Fruit fly (Drosophila melanogaster) whole organism, embryonic: ENCODE results near the gene Eo.

Source experiments
- Atf3 ChIP-seq: fragments of 200-800 bp; sonication (Bioruptor generic); optimal IDR thresholded peaks from 3 replicates; lab custom pipeline; 2016; ENCODE audit warnings: missing biosample characterization, missing genetic modification characterization
- BtbVII ChIP-seq: fragments of 200-800 bp; sonication (Bioruptor generic); optimal IDR thresholded peaks from 3 replicates; lab custom pipeline; 2017; ENCODE audit warnings: missing biosample characterization, mild to moderate bottlenecking, missing genetic modification characterization
- CG10209 ChIP-seq: fragments of 200-800 bp; sonication (Bioruptor generic); optimal IDR thresholded peaks from 3 replicates; lab custom pipeline; 2017; ENCODE audit warnings: missing biosample characterization, mild to moderate bottlenecking, missing genetic modification characterization, missing genetic modification reagents
- CG11504 ChIP-seq: fragments of 200-800 bp; sonication (Bioruptor generic); optimal IDR thresholded peaks from 3 replicates; lab custom pipeline; 2019; ENCODE audit warnings: missing biosample characterization, mild to moderate bottlenecking, missing genetic modification characterization, moderate library complexity
- CG12104 ChIP-seq: fragments of 200-800 bp; sonication (Bioruptor generic); optimal IDR thresholded peaks from 3 replicates; lab custom pipeline; 2016; ENCODE audit warnings: missing biosample characterization, missing genetic modification characterization
- CG12236 ChIP-seq: fragments of 200-800 bp; sonication (Bioruptor generic); optimal IDR thresholded peaks from 2 replicates; lab custom pipeline; 2016; ENCODE audit warnings: missing biosample characterization, missing genetic modification characterization
- CG12391 ChIP-seq: fragments of 200-800 bp; sonication (Bioruptor generic); optimal IDR thresholded peaks from 3 replicates; lab custom pipeline; 2018; ENCODE audit warnings: missing biosample characterization, mild to moderate bottlenecking, missing genetic modification characterization, moderate library complexity
- CG16779 ChIP-seq: fragments of 200-800 bp; sonication (Bioruptor generic); IDR thresholded peaks from 2 replicates; pipeline ENCODE4 v1.3.6; 2022; ENCODE audit warnings: missing biosample characterization, missing genetic modification characterization
- CG1832 ChIP-seq: fragments of 200-800 bp; sonication (Bioruptor generic); optimal IDR thresholded peaks from 2 replicates; lab custom pipeline; 2017; ENCODE audit warnings: missing biosample characterization, mild to moderate bottlenecking, missing genetic modification characterization, inconsistent platforms
- CG18619 ChIP-seq: fragments of 200-800 bp; sonication (Bioruptor generic); optimal IDR thresholded peaks from 3 replicates; lab custom pipeline; 2017; ENCODE audit warnings: missing biosample characterization, mild to moderate bottlenecking, missing genetic modification characterization
- CG2712 ChIP-seq: fragments of 200-800 bp; optimal IDR thresholded peaks from 3 replicates; lab custom pipeline; 2019; ENCODE audit warnings: missing biosample characterization, mild to moderate bottlenecking, missing genetic modification characterization, moderate library complexity
- CG31441 ChIP-seq: fragments of 200-800 bp; sonication (Bioruptor generic); IDR thresholded peaks from 2 replicates; pipeline ENCODE4 v1.3.6; 2022; ENCODE audit warnings: missing biosample characterization, missing genetic modification characterization
- CG3163 ChIP-seq: fragments of 200-800 bp; sonication (Bioruptor generic); optimal IDR thresholded peaks from 3 replicates; lab custom pipeline; 2016; ENCODE audit warnings: missing biosample characterization, missing genetic modification characterization
- CG3847 ChIP-seq: fragments of 200-800 bp; sonication (Bioruptor generic); IDR thresholded peaks from 2 replicates; pipeline ENCODE4 v1.3.6; 2022; ENCODE audit warnings: missing biosample characterization, missing genetic modification characterization
- CG4707 ChIP-seq: fragments of 200-800 bp; sonication (Bioruptor generic); optimal IDR thresholded peaks from 2 replicates; lab custom pipeline; 2018; ENCODE audit warnings: missing biosample characterization, mild to moderate bottlenecking, missing genetic modification characterization, moderate library complexity
- CG6272 ChIP-seq: fragments of 200-800 bp; sonication (Bioruptor generic); IDR thresholded peaks from 2 replicates; pipeline ENCODE4 v1.3.6; 2022; ENCODE audit warnings: missing biosample characterization, missing genetic modification characterization
- CG6813 ChIP-seq: fragments of 200-800 bp; sonication (Bioruptor generic); optimal IDR thresholded peaks from 2 replicates; lab custom pipeline; 2017; ENCODE audit warnings: missing biosample characterization, missing genetic modification characterization, mild to moderate bottlenecking, moderate library complexity, missing genetic modification reagents
- CG7357 ChIP-seq: fragments of 200-800 bp; sonication (Bioruptor generic); IDR thresholded peaks from 3 replicates; pipeline ENCODE4 v1.3.6; 2022; ENCODE audit warnings: missing biosample characterization, missing genetic modification characterization
- CG7372 ChIP-seq: fragments of 200-800 bp; sonication (Bioruptor generic); IDR thresholded peaks from 2 replicates; pipeline ENCODE4 v1.3.6; 2022; ENCODE audit warnings: missing biosample characterization, missing genetic modification characterization
- CG8388 ChIP-seq: fragments of 200-800 bp; sonication (Bioruptor generic); optimal IDR thresholded peaks from 2 replicates; lab custom pipeline; 2019; ENCODE audit warnings: missing biosample characterization, mild to moderate bottlenecking, missing genetic modification characterization, moderate library complexity
- Dp ChIP-seq: fragments of 200-800 bp; sonication (Bioruptor generic); optimal IDR thresholded peaks from 2 replicates; lab custom pipeline; 2018; ENCODE audit warnings: missing biosample characterization, mild to moderate bottlenecking, missing genetic modification characterization, moderate library complexity
- Drgx ChIP-seq: fragments of 200-800 bp; sonication (Bioruptor generic); IDR thresholded peaks from 2 replicates; pipeline ENCODE4 v1.3.6; 2022; ENCODE audit warnings: missing biosample characterization, missing genetic modification characterization
- Gsc ChIP-seq: fragments of 200-800 bp; sonication (Bioruptor generic); IDR thresholded peaks from 2 replicates; pipeline ENCODE4 v1.3.6; 2022; ENCODE audit warnings: missing biosample characterization, missing genetic modification characterization
- Hr51 ChIP-seq, 2 experiments: fragments of 200-800 bp; sonication (Bioruptor generic); optimal IDR thresholded peaks; 2 replicates in 1 of 2; 3 replicates in 1 of 2; lab custom pipeline; 2016 to 2018; ENCODE audit warnings: missing biosample characterization in 2 of 2, missing genetic modification characterization in 2 of 2, mild to moderate bottlenecking in 1 of 2, moderate library complexity in 1 of 2
- Lim3 ChIP-seq: fragments of 200-800 bp; sonication (Bioruptor generic); IDR thresholded peaks from 2 replicates; pipeline ENCODE4 v1.3.6; 2022; ENCODE audit warnings: missing biosample characterization, missing genetic modification characterization
- Neu2 ChIP-seq: fragments of 200-800 bp; sonication (Bioruptor generic); optimal IDR thresholded peaks from 3 replicates; lab custom pipeline; 2016; ENCODE audit warnings: missing biosample characterization, missing genetic modification characterization, borderline replicate concordance
- Pdp1 ChIP-seq, 2 experiments: fragments of 200-800 bp; sonication (Bioruptor generic); optimal IDR thresholded peaks; 3 replicates each; lab custom pipeline; 2016; ENCODE audit warnings: missing biosample characterization in 2 of 2, missing genetic modification characterization in 2 of 2, mild to moderate bottlenecking in 1 of 2, moderate library complexity in 1 of 2
- Poxn ChIP-seq: fragments of 200-800 bp; sonication (Bioruptor generic); IDR thresholded peaks from 2 replicates; pipeline ENCODE4 v1.3.6; 2022; ENCODE audit warnings: missing biosample characterization, missing genetic modification characterization
- Sin3A ChIP-seq: fragments of >200 bp; optimal IDR thresholded peaks from 2 replicates; lab custom pipeline; 2018
- Vsx1 ChIP-seq: fragments of 200-800 bp; sonication (Bioruptor generic); optimal IDR thresholded peaks from 2 replicates; lab custom pipeline; 2017; ENCODE audit warnings: missing biosample characterization, mild to moderate bottlenecking, missing genetic modification characterization, missing genetic modification reagents
- ac ChIP-seq: fragments of 200-800 bp; sonication (Bioruptor generic); optimal IDR thresholded peaks from 3 replicates; lab custom pipeline; 2017; ENCODE audit warnings: missing biosample characterization, mild to moderate bottlenecking, missing genetic modification characterization
- az2 ChIP-seq: fragments of 200-800 bp; sonication (Bioruptor generic); optimal IDR thresholded peaks from 3 replicates; lab custom pipeline; 2016; ENCODE audit warnings: missing biosample characterization, missing genetic modification characterization
- chn ChIP-seq: fragments of 200-800 bp; sonication (Bioruptor generic); optimal IDR thresholded peaks from 2 replicates; lab custom pipeline; 2016; ENCODE audit warnings: missing biosample characterization, missing genetic modification characterization
- fd102C ChIP-seq: fragments of 200-800 bp; sonication (Bioruptor generic); optimal IDR thresholded peaks from 2 replicates; lab custom pipeline; 2018; ENCODE audit warnings: missing biosample characterization, mild to moderate bottlenecking, missing genetic modification characterization, moderate library complexity
- gem ChIP-seq: fragments of 200-800 bp; sonication (Bioruptor generic); optimal IDR thresholded peaks from 2 replicates; lab custom pipeline; 2019; ENCODE audit warnings: missing biosample characterization, mild to moderate bottlenecking, missing genetic modification characterization, moderate library complexity
- kah ChIP-seq: fragments of 200-800 bp; sonication (Bioruptor generic); optimal IDR thresholded peaks from 2 replicates; lab custom pipeline; 2018; ENCODE audit warnings: missing biosample characterization, mild to moderate bottlenecking, missing genetic modification characterization
- lmd ChIP-seq: fragments of 200-800 bp; sonication (Bioruptor generic); IDR thresholded peaks from 2 replicates; pipeline ENCODE4 v1.3.6; 2022; ENCODE audit warnings: missing biosample characterization, missing genetic modification characterization
- mam ChIP-seq: fragments of 200-800 bp; sonication (Bioruptor generic); optimal IDR thresholded peaks from 3 replicates; lab custom pipeline; 2016; ENCODE audit warnings: missing biosample characterization, missing genetic modification characterization
- nerfin-1 ChIP-seq: fragments of 200-800 bp; sonication (Bioruptor generic); optimal IDR thresholded peaks from 3 replicates; lab custom pipeline; 2019; ENCODE audit warnings: missing biosample characterization, mild to moderate bottlenecking, missing genetic modification characterization, moderate library complexity
- nmo ChIP-seq: fragments of 200-800 bp; sonication (Bioruptor generic); optimal IDR thresholded peaks from 2 replicates; lab custom pipeline; 2018; ENCODE audit warnings: missing biosample characterization, mild to moderate bottlenecking, missing genetic modification characterization, moderate library complexity
- oc ChIP-seq: fragments of 200-800 bp; sonication (Bioruptor generic); optimal IDR thresholded peaks from 2 replicates; lab custom pipeline; 2018; ENCODE audit warnings: missing biosample characterization, mild to moderate bottlenecking, missing genetic modification characterization, moderate library complexity
- pros ChIP-seq: fragments of 200-800 bp; sonication (Bioruptor generic); optimal IDR thresholded peaks from 3 replicates; lab custom pipeline; 2019; ENCODE audit warnings: missing biosample characterization, mild to moderate bottlenecking, missing genetic modification characterization, moderate library complexity
- pzg ChIP-seq: fragments of 200-800 bp; sonication (Bioruptor generic); optimal IDR thresholded peaks from 3 replicates; lab custom pipeline; 2018; ENCODE audit warnings: missing biosample characterization, mild to moderate bottlenecking, missing genetic modification characterization, moderate library complexity
- row ChIP-seq: fragments of 200-800 bp; sonication (Bioruptor generic); IDR thresholded peaks from 3 replicates; pipeline ENCODE4 v1.3.6; 2022; ENCODE audit warnings: missing biosample characterization, missing genetic modification characterization
- sr ChIP-seq: fragments of 200-800 bp; sonication (Bioruptor generic); IDR thresholded peaks from 3 replicates; pipeline ENCODE4 v1.3.6; 2022; ENCODE audit warnings: missing biosample characterization, missing genetic modification characterization
- tgo ChIP-seq: fragments of 200-800 bp; sonication (Bioruptor generic); IDR thresholded peaks from 3 replicates; pipeline ENCODE4 v1.3.6; 2022; ENCODE audit warnings: missing biosample characterization, missing genetic modification characterization
- vvl ChIP-seq: fragments of 200-800 bp; sonication (Bioruptor generic); IDR thresholded peaks from 2 replicates; pipeline ENCODE4 v1.3.6; 2022; ENCODE audit warnings: missing biosample characterization, missing genetic modification characterization
- wek ChIP-seq: fragments of 200-800 bp; sonication (Bioruptor generic); optimal IDR thresholded peaks from 3 replicates; lab custom pipeline; 2018; ENCODE audit warnings: missing biosample characterization, mild to moderate bottlenecking, missing genetic modification characterization, moderate library complexity

The Eo gene

dm6 chrX:14950273-14951272 lies 32.0 kb upstream of the Eo start (continued):
- TF ChIP-seq Pdp1 (GFP tag; optimal IDR thresholded peaks at IDR 0.05; lab: Kevin White, UChicago): peak; percentile 80 to 83
- TF ChIP-seq CG10209: peak; percentile 94
- peak; percentile 97 for TF ChIP-seq CG12391 (tag; lab: Kevin White, UChicago)
- peak; percentile 87 for TF ChIP-seq fd102C (GFP tag; lab: Kevin White, UChicago)
- peak; percentile 42 for TF ChIP-seq CG1832 (GFP tag; lab: Kevin White, UChicago)
- TF ChIP-seq CG3163: peak; percentile 30
- peak; percentile 93 for TF ChIP-seq row (GFP tag; lab: Robert Waterston, UW)
- TF ChIP-seq Neu2 (GFP tag; lab: Kevin White, UChicago): peak; percentile 54
- peak; percentile 83 for TF ChIP-seq CG12236 (GFP tag; lab: Kevin White, UChicago)
- peak; percentile 93 for TF ChIP-seq vvl (GFP tag; lab: Robert Waterston, UW)
- TF ChIP-seq gem (tag; lab: Kevin White, UChicago): peak; percentile 98
- TF ChIP-seq Poxn (GFP tag; lab: Robert Waterston, UW): no peak
- peak; percentile 80 for TF ChIP-seq Atf3 (GFP tag; lab: Kevin White, UChicago)
- TF ChIP-seq ac: peak; percentile 93
- TF ChIP-seq CG7372 (GFP tag; lab: Robert Waterston, UW): peak; percentile 80
- TF ChIP-seq CG31441 (GFP tag; lab: Robert Waterston, UW): peak; percentile 65
- peak; percentile 89 for TF ChIP-seq tgo (GFP tag; lab: Robert Waterston, UW)
- peak; percentile 80; the same call in 2 of the 3 replicates for TF ChIP-seq sr
- peak; percentile 96 for TF ChIP-seq CG11504 (tag; lab: Kevin White, UChicago)
- TF ChIP-seq Gsc (GFP tag; lab: Robert Waterston, UW): peak; percentile 64
- TF ChIP-seq nmo (GFP tag; lab: Kevin White, UChicago): peak; percentile 99
- peak; percentile 97 for TF ChIP-seq Drgx (GFP tag; lab: Robert Waterston, UW)
- peak; percentile 87 for TF ChIP-seq CG4707 (GFP tag; lab: Kevin White, UChicago)
- peak; percentile 74 for TF ChIP-seq Lim3 (GFP tag; lab: Robert Waterston, UW)
- TF ChIP-seq CG6813: peak; percentile 88
- TF ChIP-seq lmd (GFP tag; lab: Robert Waterston, UW): peak; percentile 93
- TF ChIP-seq Dp (GFP tag; lab: Kevin White, UChicago): no peak
- peak; percentile 75 for TF ChIP-seq mam (GFP tag; lab: Kevin White, UChicago)
- no peak for TF ChIP-seq pzg
- peak; percentile 92 for TF ChIP-seq oc (tag; lab: Kevin White, UChicago)
- peak; percentile 85 for TF ChIP-seq CG7357 (GFP tag; lab: Robert Waterston, UW)
- TF ChIP-seq CG2712 (tag; lab: Kevin White, UChicago): peak; percentile 99
- peak; percentile 87 for TF ChIP-seq kah (GFP tag; lab: Kevin White, UChicago)
- TF ChIP-seq CG6272 (GFP tag; lab: Robert Waterston, UW): peak; percentile 83
- TF ChIP-seq CG3847 (GFP tag; lab: Robert Waterston, UW): peak; percentile 66
- TF ChIP-seq az2 (GFP tag; lab: Kevin White, UChicago): peak; percentile 94
- TF ChIP-seq CG18619 (GFP tag; lab: Kevin White, UChicago): peak; percentile 91
- peak; percentile 86 for TF ChIP-seq BtbVII (GFP tag; lab: Kevin White, UChicago)
- TF ChIP-seq Hr51 (GFP tag; optimal IDR thresholded peaks at IDR 0.05; lab: Kevin White, UChicago): peak; percentile 64 to 97
- peak; percentile 90 for TF ChIP-seq CG12104 (GFP tag; lab: Kevin White, UChicago)
- no peak for TF ChIP-seq Sin3A (lab: Kevin White, UChicago)
- peak; percentile 54 for TF ChIP-seq pros (GFP tag; lab: Kevin White, UChicago)
- TF ChIP-seq wek (GFP tag; lab: Kevin White, UChicago): peak; percentile 58
- TF ChIP-seq nerfin-1: peak; percentile 97
- no peak for TF ChIP-seq CG16779
- TF ChIP-seq CG8388: peak; percentile 95
- peak; percentile 72 for TF ChIP-seq Vsx1 (GFP tag; lab: Kevin White, UChicago)
- TF ChIP-seq chn: peak; percentile 91
